Worm (Caenorhabditis elegans) whole organism, late embryonic: ENCODE measurements around the gene T28C6.3.

Experiments
- C38D4.7 ChIP-seq: fragments of 200-800 bp; sonication (Bioruptor generic); optimal IDR thresholded peaks from 2 replicates; lab custom pipeline; 2018; ENCODE audit warnings: mild to moderate bottlenecking, missing genetic modification characterization, moderate library complexity, missing compliant biosample characterization
- K02D7.2 ChIP-seq: sonication (generic microtip); optimal IDR thresholded peaks from 2 replicates; lab custom pipeline; 2017; ENCODE audit warnings: mild to moderate bottlenecking, missing genetic modification characterization, missing compliant biosample characterization
- Y22D7AL.16 ChIP-seq: sonication (generic microtip); optimal IDR thresholded peaks from 2 replicates; lab custom pipeline; 2016; ENCODE audit warnings: missing genetic modification characterization, missing compliant biosample characterization
- ceh-14 ChIP-seq: sonication (generic microtip); optimal IDR thresholded peaks from 2 replicates; lab custom pipeline; 2016; ENCODE audit warnings: missing genotype, missing genetic modification characterization, missing compliant biosample characterization
- ceh-18 ChIP-seq: sonication (generic microtip); optimal IDR thresholded peaks from 2 replicates; lab custom pipeline; 2016; ENCODE audit warnings: missing genetic modification characterization, missing compliant biosample characterization
- ceh-24 ChIP-seq: sonication (generic microtip); optimal IDR thresholded peaks from 2 replicates; lab custom pipeline; 2016; ENCODE audit warnings: mild to moderate bottlenecking, missing genetic modification characterization, missing compliant biosample characterization
- ceh-30 ChIP-seq: fragments of 150-350 bp; optimal IDR thresholded peaks from 2 replicates; lab custom pipeline; 2014; ENCODE audit warnings: missing biosample characterization, missing genetic modification characterization
- ceh-6 ChIP-seq: fragments of 200-800 bp; sonication (Bioruptor generic); optimal IDR thresholded peaks from 2 replicates; lab custom pipeline; 2018; ENCODE audit warnings: mild to moderate bottlenecking, missing genetic modification characterization, missing compliant biosample characterization
- ceh-9 ChIP-seq: sonication (generic microtip); optimal IDR thresholded peaks from 2 replicates; lab custom pipeline; 2016; ENCODE audit warnings: mild to moderate bottlenecking, missing genetic modification characterization, inconsistent platforms, missing compliant biosample characterization
- dmd-4 ChIP-seq: sonication (generic microtip); optimal IDR thresholded peaks from 2 replicates; lab custom pipeline; 2016; ENCODE audit warnings: borderline replicate concordance, missing genetic modification characterization, missing compliant biosample characterization
- dve-1 ChIP-seq: sonication (generic microtip); optimal IDR thresholded peaks from 2 replicates; lab custom pipeline; 2017; ENCODE audit warnings: antibody characterized with exemption, mild to moderate bottlenecking, missing genetic modification characterization, missing compliant biosample characterization
- ets-4 ChIP-seq: sonication (generic microtip); optimal IDR thresholded peaks from 2 replicates; lab custom pipeline; 2016; ENCODE audit warnings: missing genetic modification characterization, missing compliant biosample characterization
- fkh-10 ChIP-seq: fragments of 150-350 bp; optimal IDR thresholded peaks from 2 replicates; lab custom pipeline; 2014; ENCODE audit warnings: missing biosample characterization, missing genetic modification reagents, missing genetic modification characterization
- fkh-6 ChIP-seq: sonication (generic microtip); optimal IDR thresholded peaks from 2 replicates; lab custom pipeline; 2016; ENCODE audit warnings: missing genetic modification characterization, missing compliant biosample characterization
- hlh-6 ChIP-seq: sonication (generic microtip); optimal IDR thresholded peaks from 2 replicates; lab custom pipeline; 2016; ENCODE audit warnings: missing genotype, missing genetic modification characterization, missing compliant biosample characterization
- madf-2 ChIP-seq: sonication (generic microtip); optimal IDR thresholded peaks from 2 replicates; lab custom pipeline; 2017; ENCODE audit warnings: missing genetic modification characterization, missing compliant biosample characterization
- mec-3 ChIP-seq: sonication (generic microtip); optimal IDR thresholded peaks from 2 replicates; lab custom pipeline; 2016; ENCODE audit warnings: borderline replicate concordance, missing genetic modification characterization, missing compliant biosample characterization
- nhr-11 ChIP-seq: fragments of 150-350 bp; optimal IDR thresholded peaks from 2 replicates; lab custom pipeline; 2014; ENCODE audit warnings: missing biosample characterization, missing genetic modification characterization
- nhr-232 ChIP-seq: sonication (generic microtip); optimal IDR thresholded peaks from 2 replicates; lab custom pipeline; 2016; ENCODE audit warnings: missing genetic modification characterization, missing compliant biosample characterization
- odd-2 ChIP-seq: sonication (generic microtip); optimal IDR thresholded peaks from 2 replicates; lab custom pipeline; 2017; ENCODE audit warnings: antibody characterized with exemption, mild to moderate bottlenecking, missing genetic modification characterization, missing compliant biosample characterization
- pag-3 ChIP-seq: sonication (generic microtip); optimal IDR thresholded peaks from 2 replicates; lab custom pipeline; 2016; ENCODE audit warnings: missing compliant biosample characterization, missing genetic modification characterization, borderline replicate concordance
- pax-1 ChIP-seq: fragments of 150-350 bp; optimal IDR thresholded peaks from 2 replicates; lab custom pipeline; 2014; ENCODE audit warnings: missing biosample characterization, missing genetic modification characterization
- pha-2 ChIP-seq: sonication (generic microtip); optimal IDR thresholded peaks from 2 replicates; lab custom pipeline; 2017; ENCODE audit warnings: mild to moderate bottlenecking, missing genetic modification characterization, missing compliant biosample characterization
- pha-4 ChIP-seq: fragments of 150-350 bp; optimal IDR thresholded peaks from 2 replicates; lab custom pipeline; 2018; ENCODE audit warnings: missing biosample characterization, missing genetic modification reagents, missing genetic modification characterization
- pqm-1 ChIP-seq: sonication (generic microtip); optimal IDR thresholded peaks from 2 replicates; lab custom pipeline; 2016; ENCODE audit warnings: missing genetic modification characterization, missing compliant biosample characterization
- ref-2 ChIP-seq: sonication (generic microtip); optimal IDR thresholded peaks from 2 replicates; lab custom pipeline; 2016; ENCODE audit warnings: missing genetic modification characterization, missing compliant biosample characterization
- rnt-1 ChIP-seq: sonication (generic microtip); optimal IDR thresholded peaks from 2 replicates; lab custom pipeline; 2016; ENCODE audit warnings: missing genetic modification characterization, missing compliant biosample characterization
- sox-2 ChIP-seq: fragments of 200-800 bp; sonication (Bioruptor generic); IDR thresholded peaks from 2 replicates; pipeline ENCODE4 v1.3.6; 2022; ENCODE audit warnings: missing genetic modification reagents, missing genetic modification characterization, missing compliant biosample characterization
- sox-4 ChIP-seq: sonication (generic microtip); optimal IDR thresholded peaks from 2 replicates; lab custom pipeline; 2017; ENCODE audit warnings: mild to moderate bottlenecking, missing genetic modification characterization, inconsistent platforms, missing compliant biosample characterization
- syd-9 ChIP-seq: sonication (generic microtip); optimal IDR thresholded peaks from 2 replicates; lab custom pipeline; 2016; ENCODE audit warnings: mild to moderate bottlenecking, missing genetic modification characterization, moderate library complexity, missing compliant biosample characterization
- tbx-2 ChIP-seq: sonication (generic microtip); optimal IDR thresholded peaks from 2 replicates; lab custom pipeline; 2016; ENCODE audit warnings: missing genetic modification characterization, missing compliant biosample characterization
- unc-3 ChIP-seq, 2 experiments: fragments of 200-800 bp in 1 of 2; sonication (Bioruptor generic) in 1 of 2; sonication (generic microtip) in 1 of 2; conservative IDR thresholded peaks in 1 of 2; optimal IDR thresholded peaks in 1 of 2; 2 replicates each; pipeline versions ENCODE4 v1.3.6 to Lab custom; 2016 to 2022; ENCODE audit warnings: missing compliant biosample characterization in 2 of 2, missing genetic modification characterization in 2 of 2, missing genetic modification reagents in 1 of 2
- unc-55 ChIP-seq: sonication (generic microtip); optimal IDR thresholded peaks from 2 replicates; lab custom pipeline; 2017; ENCODE audit warnings: missing biosample characterization, missing genetic modification reagents, missing genetic modification characterization
- unc-86 ChIP-seq: sonication (generic microtip); optimal IDR thresholded peaks from 2 replicates; lab custom pipeline; 2016; ENCODE audit warnings: missing genetic modification characterization, missing compliant biosample characterization

Gene T28C6.3

DNA sequence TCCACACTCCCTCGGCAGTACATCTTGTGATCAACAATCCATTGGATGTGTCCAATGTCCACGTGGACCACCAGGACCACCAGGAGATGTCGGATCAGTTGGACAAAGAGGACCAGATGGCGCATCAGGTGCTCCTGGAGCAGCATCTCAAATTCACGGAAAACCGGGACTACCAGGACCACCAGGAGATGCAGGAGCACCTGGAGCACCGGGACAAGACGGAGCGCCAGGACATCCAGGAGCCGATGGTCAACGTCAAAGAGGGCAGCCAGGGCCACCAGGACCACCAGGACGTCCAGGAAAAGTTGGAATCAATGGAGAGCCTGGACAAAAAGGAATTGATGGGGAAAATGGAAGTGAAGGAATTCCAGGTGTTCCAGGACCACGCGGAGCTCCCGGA, 28.8 kb downstream of the T28C6.3 start:
- TF ChIP-seq K02D7.2 (tag; lab: Kevin White, UChicago) = no peak
- no peak for TF ChIP-seq madf-2 (tag; lab: Kevin White, UChicago)
- no peak for TF ChIP-seq hlh-6 (tag; lab: Kevin White, UChicago)
- no peak for TF ChIP-seq dmd-4 (tag; lab: Kevin White, UChicago)
- TF ChIP-seq ceh-30 (tag; lab: Kevin White, UChicago) = no peak
- no peak for TF ChIP-seq ceh-9

DNA sequence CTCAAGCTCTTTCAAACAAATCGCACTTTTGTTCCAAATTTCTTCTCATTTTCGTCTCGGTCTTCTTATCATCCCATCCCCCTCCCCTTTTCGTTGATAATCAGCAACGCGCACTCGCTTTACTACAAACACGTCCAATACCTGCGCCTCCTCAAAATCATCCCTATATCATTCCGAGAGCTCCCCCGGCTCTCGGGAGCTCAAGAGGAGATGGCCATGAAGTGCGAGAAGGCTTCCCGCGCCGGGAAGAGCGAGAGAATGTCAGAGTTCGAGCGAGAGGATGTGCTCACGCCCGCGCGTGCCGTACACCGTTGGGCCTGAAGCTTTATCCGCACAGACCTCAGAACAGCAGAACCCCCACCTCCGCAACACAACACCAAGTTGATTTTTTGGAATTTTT, 30.7 kb downstream of the T28C6.3 start:
- TF ChIP-seq odd-2 (tag; lab: Kevin White, UChicago) (no peak), pag-3 (tag; lab: Kevin White, UChicago) (no peak), ceh-18 (peak; percentile 75), tbx-2 (tag; lab: Kevin White, UChicago) (peak; percentile 24), nhr-11 (tag; lab: Kevin White, UChicago) (no peak), ets-4 (tag; lab: Kevin White, UChicago) (no peak), rnt-1 (tag; lab: Kevin White, UChicago) (peak; percentile 5)

DNA sequence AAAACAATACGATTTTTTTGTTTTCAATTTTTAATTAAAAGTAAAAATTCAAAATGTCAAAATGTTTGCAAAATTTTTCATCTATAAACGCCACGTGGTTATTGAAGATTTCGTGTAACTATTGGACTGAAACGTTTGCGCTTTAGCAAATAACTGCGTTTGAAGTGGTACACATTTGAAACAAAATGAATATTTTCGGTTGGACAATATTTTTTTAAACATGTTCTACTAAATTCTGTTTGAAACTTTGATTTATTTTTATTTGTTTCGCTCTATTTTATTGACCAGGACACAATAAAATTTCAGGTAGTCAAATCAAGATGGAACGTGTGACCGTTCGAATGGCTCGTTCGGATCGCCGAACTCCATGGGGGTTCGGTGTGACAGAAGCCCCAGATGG, 32.1 kb downstream of the T28C6.3 start, which contains the start of gene alp-1:
Gene alp-1 (plus strand): TSS at position 301 of the 400 bp plus-strand sequence.
- TF ChIP-seq dmd-4 (tag; lab: Kevin White, UChicago) (no peak), sox-4 (tag; lab: Kevin White, UChicago) (no peak), ref-2 (no peak), fkh-6 (tag; lab: Kevin White, UChicago) (no peak), pqm-1 (tag; lab: Kevin White, UChicago) (no peak), mec-3 (tag; lab: Kevin White, UChicago) (no peak), nhr-11 (tag; lab: Kevin White, UChicago) (no peak), odd-2 (tag; lab: Kevin White, UChicago) (no peak), ceh-9 (no peak), fkh-10 (no peak), ceh-14 (tag; lab: Kevin White, UChicago) (no peak), ceh-24 (tag; lab: Kevin White, UChicago) (no peak), C38D4.7 (GFP tag; lab: Kevin White, UChicago) (no peak)

DNA sequence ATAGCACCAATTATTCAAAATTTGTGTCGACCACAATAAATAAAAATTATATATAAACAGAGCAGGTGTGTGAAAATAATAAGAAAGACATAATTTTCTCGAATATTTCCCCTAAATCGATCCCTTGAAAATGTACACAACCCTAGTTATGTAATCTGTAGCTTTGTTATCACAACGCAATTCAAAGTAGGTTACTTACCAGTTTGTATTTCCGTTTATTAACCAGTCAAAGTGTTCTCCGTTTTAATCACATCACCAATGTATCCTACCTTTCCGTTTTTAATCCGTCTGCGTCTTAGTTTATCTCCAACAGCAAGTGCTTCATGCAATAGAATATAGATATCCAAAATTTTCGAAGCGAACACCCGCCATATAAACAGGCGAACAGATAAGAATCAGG, 33.2 kb downstream of the T28C6.3 start:
- TF ChIP-seq dve-1 (tag; lab: Kevin White, UChicago) = no peak
- no peak for TF ChIP-seq fkh-6 (tag; lab: Kevin White, UChicago)
- TF ChIP-seq Y22D7AL.16 (tag; lab: Kevin White, UChicago) = no peak
- no peak for TF ChIP-seq K02D7.2 (tag; lab: Kevin White, UChicago)
- no peak for TF ChIP-seq unc-55 (GFP tag; lab: Kevin White, UChicago)
- no peak for TF ChIP-seq ceh-18
- TF ChIP-seq pha-4 = no peak
- no peak for TF ChIP-seq syd-9 (tag; lab: Kevin White, UChicago)
- no peak for TF ChIP-seq unc-86
- no peak for TF ChIP-seq unc-3 (GFP tag; conservative IDR thresholded peaks at IDR 0.05; lab: Robert Waterston, UW)
- TF ChIP-seq unc-3 (tag; optimal IDR thresholded peaks at IDR 0.05; lab: Kevin White, UChicago) = no peak
- no peak for TF ChIP-seq nhr-232 (tag; lab: Kevin White, UChicago)
- TF ChIP-seq pax-1 = no peak
- no peak for TF ChIP-seq madf-2 (tag; lab: Kevin White, UChicago)
- TF ChIP-seq fkh-10 = no peak
- TF ChIP-seq sox-2 (GFP tag; lab: Robert Waterston, UW) = no peak
- no peak for TF ChIP-seq ets-4 (tag; lab: Kevin White, UChicago)
- TF ChIP-seq nhr-11 (tag; lab: Kevin White, UChicago) = no peak
- no peak for TF ChIP-seq ceh-6 (GFP tag; lab: Kevin White, UChicago)
- no peak for TF ChIP-seq pha-2
- TF ChIP-seq sox-4 (tag; lab: Kevin White, UChicago) = no peak
